Worm (Caenorhabditis elegans) whole organism, L2 larva: ENCODE results near the gene sna-1.

Source experiments
- ZK546.5 ChIP-seq: sonication (generic microtip); optimal IDR thresholded peaks from 2 replicates; lab custom pipeline; 2017; ENCODE audit warnings: missing biosample characterization, missing genetic modification characterization
- aly-2 ChIP-seq: fragments of 150-350 bp; optimal IDR thresholded peaks from 2 replicates; lab custom pipeline; 2014; ENCODE audit warnings: missing biosample characterization, missing genetic modification characterization
- ama-1 ChIP-seq: fragments of 150-350 bp; optimal IDR thresholded peaks from 2 replicates; lab custom pipeline; 2018; ENCODE audit warnings: inconsistent platforms
- lin-13 ChIP-seq: fragments of 150-350 bp; optimal IDR thresholded peaks from 2 replicates; lab custom pipeline; 2014; ENCODE audit warnings: missing biosample characterization, missing genetic modification reagents, missing genetic modification characterization
- mdl-1 ChIP-seq, 2 experiments: fragments of 150-350 bp in 1 of 2; sonication (generic microtip) in 1 of 2; optimal IDR thresholded peaks; 2 replicates each; lab custom pipeline; 2017; ENCODE audit warnings: missing biosample characterization in 2 of 2, missing genetic modification characterization in 2 of 2
- nhr-11 ChIP-seq: fragments of 150-350 bp; optimal IDR thresholded peaks from 2 replicates; lab custom pipeline; 2014; ENCODE audit warnings: missing biosample characterization, missing genetic modification characterization
- nhr-237 ChIP-seq: fragments of 150-350 bp; optimal IDR thresholded peaks from 2 replicates; lab custom pipeline; 2014; ENCODE audit warnings: missing biosample characterization, missing genetic modification characterization
- skn-1 ChIP-seq: sonication (generic microtip); optimal IDR thresholded peaks from 2 replicates; lab custom pipeline; 2017; ENCODE audit warnings: missing biosample characterization, missing genetic modification characterization
- snpc-4 ChIP-seq: fragments of 150-350 bp; optimal IDR thresholded peaks from 2 replicates; lab custom pipeline; 2014; ENCODE audit warnings: missing biosample characterization, missing genetic modification characterization
- unc-39 ChIP-seq: fragments of 150-350 bp; optimal IDR thresholded peaks from 2 replicates; lab custom pipeline; 2014; ENCODE audit warnings: missing biosample characterization, missing genetic modification characterization
- unc-55 ChIP-seq: fragments of 150-350 bp; sonication (generic microtip); optimal IDR thresholded peaks from 3 replicates; lab custom pipeline; 2014; ENCODE audit warnings: missing biosample characterization, missing genetic modification reagents, missing genetic modification characterization
- zag-1 ChIP-seq: fragments of 150-350 bp; optimal IDR thresholded peaks from 2 replicates; lab custom pipeline; 2014; ENCODE audit warnings: missing biosample characterization, missing genetic modification characterization
- ztf-11 ChIP-seq: sonication (generic microtip); optimal IDR thresholded peaks from 2 replicates; lab custom pipeline; 2017; ENCODE audit warnings: missing biosample characterization, missing genetic modification characterization
- ztf-4 ChIP-seq: fragments of 150-350 bp; optimal IDR thresholded peaks from 2 replicates; lab custom pipeline; 2014; ENCODE audit warnings: missing biosample characterization, missing genetic modification characterization

- no peak for TF ChIP-seq unc-55 (GFP tag; lab: Kevin White, UChicago)
- TF ChIP-seq nhr-11, result no peak
- no peak for TF ChIP-seq zag-1 (tag; lab: Kevin White, UChicago)
- TF ChIP-seq ZK546.5 (tag; lab: Kevin White, UChicago), result no peak
- TF ChIP-seq snpc-4 (tag; lab: Kevin White, UChicago), result no peak
- no peak for TF ChIP-seq aly-2 (tag; lab: Kevin White, UChicago)
- no peak for TF ChIP-seq unc-39 (tag; lab: Kevin White, UChicago)
- TF ChIP-seq ztf-4, result no peak
- TF ChIP-seq ama-1 (lab: Kevin White, UChicago), result no peak
- TF ChIP-seq lin-13 (GFP tag; lab: Kevin White, UChicago), result no peak
- TF ChIP-seq ztf-11 (tag; lab: Kevin White, UChicago), result no peak
- no peak for TF ChIP-seq skn-1 (tag; lab: Kevin White, UChicago)
- TF ChIP-seq nhr-237 (tag; lab: Kevin White, UChicago), result no peak
- no peak for TF ChIP-seq mdl-1 (tag; optimal IDR thresholded peaks at IDR 0.05; lab: Kevin White, UChicago)
Observed at ce11 chrV:6726279-6726678, 15.8 kb upstream of the sna-1 start.
